Fruit fly (Drosophila melanogaster) whole organism, embryonic: ENCODE measurements around the gene CG5068.

Source experiments
- C15 ChIP-seq: fragments of 200-800 bp; sonication (Bioruptor generic); IDR thresholded peaks from 3 replicates; pipeline ENCODE4 v1.3.6; 2022; ENCODE audit warnings: missing biosample characterization, missing genetic modification characterization
- CG10147 ChIP-seq: fragments of 200-800 bp; sonication (Bioruptor generic); optimal IDR thresholded peaks from 2 replicates; lab custom pipeline; 2019; ENCODE audit warnings: missing biosample characterization, mild to moderate bottlenecking, missing genetic modification characterization, moderate library complexity
- CG11456 ChIP-seq: fragments of 200-800 bp; sonication (Bioruptor generic); IDR thresholded peaks from 3 replicates; pipeline ENCODE4 v1.3.6; 2022; ENCODE audit warnings: missing biosample characterization, missing genetic modification characterization
- CG12104 ChIP-seq: fragments of 200-800 bp; sonication (Bioruptor generic); optimal IDR thresholded peaks from 3 replicates; lab custom pipeline; 2016; ENCODE audit warnings: missing biosample characterization, missing genetic modification characterization
- CG12155 ChIP-seq: fragments of 200-800 bp; sonication (Bioruptor generic); optimal IDR thresholded peaks from 3 replicates; lab custom pipeline; 2016; ENCODE audit warnings: missing biosample characterization, missing genetic modification characterization
- CG12659 ChIP-seq: fragments of 200-800 bp; sonication (Bioruptor generic); optimal IDR thresholded peaks from 3 replicates; lab custom pipeline; 2017; ENCODE audit warnings: mild to moderate bottlenecking, missing biosample characterization, missing genetic modification reagents, missing genetic modification characterization
- CG13775 ChIP-seq: fragments of 200-800 bp; sonication (Bioruptor generic); optimal IDR thresholded peaks from 3 replicates; lab custom pipeline; 2017; ENCODE audit warnings: missing biosample characterization, mild to moderate bottlenecking, missing genetic modification characterization
- CG14441 ChIP-seq: fragments of 200-800 bp; sonication (Bioruptor generic); IDR thresholded peaks from 2 replicates; pipeline ENCODE4 v1.3.6; 2022; ENCODE audit warnings: missing biosample characterization, missing genetic modification characterization
- CG15696 ChIP-seq: fragments of 200-800 bp; sonication (Bioruptor generic); optimal IDR thresholded peaks from 2 replicates; lab custom pipeline; 2019; ENCODE audit warnings: missing biosample characterization, mild to moderate bottlenecking, missing genetic modification characterization, moderate library complexity
- CG2712 ChIP-seq: fragments of 200-800 bp; optimal IDR thresholded peaks from 3 replicates; lab custom pipeline; 2019; ENCODE audit warnings: missing biosample characterization, mild to moderate bottlenecking, missing genetic modification characterization, moderate library complexity
- CG33557 ChIP-seq: fragments of 200-800 bp; sonication (Bioruptor generic); optimal IDR thresholded peaks from 2 replicates; lab custom pipeline; 2019; ENCODE audit warnings: missing biosample characterization, mild to moderate bottlenecking, missing genetic modification characterization, moderate library complexity
- CG3726 ChIP-seq: fragments of 200-800 bp; sonication (Bioruptor generic); IDR thresholded peaks from 3 replicates; pipeline ENCODE4, ENCODE4 v1.3.6; 2022; ENCODE audit warnings: missing biosample characterization, missing genetic modification characterization
- CG43689 ChIP-seq: fragments of 200-800 bp; sonication (Bioruptor generic); IDR thresholded peaks from 2 replicates; pipeline ENCODE4 v1.3.6; 2022; ENCODE audit warnings: missing biosample characterization, missing genetic modification characterization
- CG6272 ChIP-seq: fragments of 200-800 bp; sonication (Bioruptor generic); IDR thresholded peaks from 2 replicates; pipeline ENCODE4 v1.3.6; 2022; ENCODE audit warnings: missing biosample characterization, missing genetic modification characterization
- CG6683 ChIP-seq: fragments of 200-800 bp; sonication (Bioruptor generic); optimal IDR thresholded peaks from 2 replicates; lab custom pipeline; 2017; ENCODE audit warnings: missing biosample characterization, mild to moderate bottlenecking, missing genetic modification characterization, missing genetic modification reagents
- CG7271 ChIP-seq: fragments of 200-800 bp; sonication (Bioruptor generic); optimal IDR thresholded peaks from 2 replicates; lab custom pipeline; 2018; ENCODE audit warnings: missing biosample characterization, mild to moderate bottlenecking, missing genetic modification characterization, moderate library complexity
- CG9215 ChIP-seq: fragments of 200-800 bp; sonication (Bioruptor generic); IDR thresholded peaks from 2 replicates; pipeline ENCODE4 v1.3.6; 2022; ENCODE audit warnings: missing biosample characterization, missing genetic modification characterization
- CG9609 ChIP-seq: fragments of 200-800 bp; sonication (Bioruptor generic); optimal IDR thresholded peaks from 3 replicates; lab custom pipeline; 2016; ENCODE audit warnings: missing biosample characterization, missing genetic modification characterization
- CG9727 ChIP-seq: fragments of 200-800 bp; sonication (Bioruptor generic); optimal IDR thresholded peaks from 3 replicates; lab custom pipeline; 2017; ENCODE audit warnings: missing biosample characterization, mild to moderate bottlenecking, missing genetic modification characterization
- Camta ChIP-seq: fragments of 200-800 bp; sonication (Bioruptor generic); optimal IDR thresholded peaks from 2 replicates; lab custom pipeline; 2016; ENCODE audit warnings: missing biosample characterization, missing genetic modification characterization
- Dip3 ChIP-seq: fragments of 200-800 bp; sonication (Bioruptor generic); optimal IDR thresholded peaks from 3 replicates; lab custom pipeline; 2016; ENCODE audit warnings: missing biosample characterization, missing genetic modification characterization
- Elba2 ChIP-seq: fragments of 200-800 bp; sonication (Bioruptor generic); optimal IDR thresholded peaks from 3 replicates; lab custom pipeline; 2016; ENCODE audit warnings: missing biosample characterization, missing genetic modification characterization
- Fer1 ChIP-seq: fragments of 200-800 bp; sonication (Bioruptor generic); optimal IDR thresholded peaks from 2 replicates; lab custom pipeline; 2017; ENCODE audit warnings: missing biosample characterization, mild to moderate bottlenecking, missing genetic modification characterization
- Fer3 ChIP-seq: fragments of 200-800 bp; sonication (Bioruptor generic); optimal IDR thresholded peaks from 2 replicates; lab custom pipeline; 2018; ENCODE audit warnings: missing biosample characterization, mild to moderate bottlenecking, missing genetic modification characterization, moderate library complexity
- Gsc ChIP-seq: fragments of 200-800 bp; sonication (Bioruptor generic); IDR thresholded peaks from 2 replicates; pipeline ENCODE4 v1.3.6; 2022; ENCODE audit warnings: missing biosample characterization, missing genetic modification characterization
- H2.0 ChIP-seq: fragments of 200-800 bp; sonication (Bioruptor generic); IDR thresholded peaks from 2 replicates; pipeline ENCODE4 v1.3.6; 2022; ENCODE audit warnings: missing biosample characterization, missing genetic modification characterization
- HLH54F ChIP-seq: fragments of 200-800 bp; sonication (Bioruptor generic); optimal IDR thresholded peaks from 3 replicates; lab custom pipeline; 2016; ENCODE audit warnings: missing biosample characterization, missing genetic modification characterization
- HmgZ ChIP-seq: fragments of 200-800 bp; sonication (Bioruptor generic); optimal IDR thresholded peaks from 2 replicates; lab custom pipeline; 2018; ENCODE audit warnings: missing biosample characterization, mild to moderate bottlenecking, missing genetic modification characterization
- MESR4 ChIP-seq: fragments of 200-800 bp; sonication (Bioruptor generic); optimal IDR thresholded peaks from 2 replicates; lab custom pipeline; 2018; ENCODE audit warnings: missing biosample characterization, mild to moderate bottlenecking, missing genetic modification characterization, moderate library complexity
- NC2α ChIP-seq: fragments of 200-800 bp; sonication (Bioruptor generic); optimal IDR thresholded peaks from 2 replicates; lab custom pipeline; 2016; ENCODE audit warnings: missing biosample characterization, missing genetic modification characterization
- NC2β ChIP-seq: fragments of 200-800 bp; sonication (Bioruptor generic); optimal IDR thresholded peaks from 2 replicates; lab custom pipeline; 2016; ENCODE audit warnings: missing biosample characterization, missing genetic modification characterization
- NfI ChIP-seq: fragments of 200-800 bp; sonication (Bioruptor generic); optimal IDR thresholded peaks from 3 replicates; lab custom pipeline; 2018; ENCODE audit warnings: missing biosample characterization, mild to moderate bottlenecking, missing genetic modification characterization, moderate library complexity
- Side ChIP-seq: fragments of 200-800 bp; sonication (Bioruptor generic); optimal IDR thresholded peaks from 2 replicates; lab custom pipeline; 2016; ENCODE audit warnings: missing biosample characterization, missing genetic modification characterization
- al ChIP-seq: fragments of 200-800 bp; sonication (Bioruptor generic); IDR thresholded peaks from 2 replicates; pipeline ENCODE4 v1.3.6; 2022; ENCODE audit warnings: missing biosample characterization, missing genetic modification characterization
- fd96Cb ChIP-seq: fragments of 200-800 bp; sonication (Bioruptor generic); optimal IDR thresholded peaks from 2 replicates; lab custom pipeline; 2018; ENCODE audit warnings: missing biosample characterization, mild to moderate bottlenecking, missing genetic modification characterization, moderate library complexity
- gce ChIP-seq: fragments of 200-800 bp; sonication (Bioruptor generic); IDR thresholded peaks from 3 replicates; pipeline ENCODE4 v1.3.6; 2022; ENCODE audit warnings: missing biosample characterization, missing genetic modification characterization
- hkb ChIP-seq, 2 experiments: fragments of 200-800 bp in 1 of 2; fragments of >200 bp in 1 of 2; sonication (Bioruptor generic) in 1 of 2; IDR thresholded peaks in 1 of 2; optimal IDR thresholded peaks in 1 of 2; 2 replicates each; pipeline versions ENCODE4 v1.3.6 to Lab custom; 2017 to 2022; ENCODE audit warnings: missing biosample characterization in 1 of 2, missing genetic modification characterization in 1 of 2
- klu ChIP-seq: fragments of 200-800 bp; sonication (Bioruptor generic); IDR thresholded peaks from 2 replicates; pipeline ENCODE4 v1.3.6; 2022; ENCODE audit warnings: missing biosample characterization, missing genetic modification characterization
- kni ChIP-seq: fragments of 200-800 bp; sonication (Bioruptor generic); optimal IDR thresholded peaks from 3 replicates; lab custom pipeline; 2017; ENCODE audit warnings: mild to moderate bottlenecking, missing biosample characterization, missing genetic modification reagents, missing genetic modification characterization
- lilli ChIP-seq: fragments of 200-800 bp; sonication (Bioruptor generic); optimal IDR thresholded peaks from 3 replicates; lab custom pipeline; 2016; ENCODE audit warnings: missing biosample characterization, missing genetic modification characterization
- lov ChIP-seq, 2 experiments: fragments of 200-800 bp in 1 of 2; fragments of >200 bp in 1 of 2; sonication (Bioruptor generic) in 1 of 2; IDR thresholded peaks in 1 of 2; optimal IDR thresholded peaks in 1 of 2; 2 replicates in 1 of 2; 3 replicates in 1 of 2; pipeline versions ENCODE4 v1.3.6 to Lab custom; 2017 to 2022; ENCODE audit warnings: missing biosample characterization in 1 of 2, missing genetic modification characterization in 1 of 2
- mam ChIP-seq: fragments of 200-800 bp; sonication (Bioruptor generic); optimal IDR thresholded peaks from 3 replicates; lab custom pipeline; 2016; ENCODE audit warnings: missing biosample characterization, missing genetic modification characterization
- nerfin-2 ChIP-seq: fragments of 200-800 bp; sonication (Bioruptor generic); IDR thresholded peaks from 2 replicates; pipeline ENCODE4 v1.3.6; 2022; ENCODE audit warnings: missing biosample characterization, missing genetic modification characterization; ENCODE audit not compliant: partially characterized antibody
- onecut ChIP-seq: fragments of 200-800 bp; sonication (Bioruptor generic); IDR thresholded peaks from 2 replicates; pipeline ENCODE4 v1.3.6; 2022; ENCODE audit warnings: missing biosample characterization, missing genetic modification characterization
- ro ChIP-seq: fragments of 200-800 bp; sonication (Bioruptor generic); IDR thresholded peaks from 2 replicates; pipeline ENCODE4 v1.3.6; 2022; ENCODE audit warnings: missing biosample characterization, missing genetic modification characterization
- sc ChIP-seq, 3 experiments: fragments of >200 bp in 2 of 3; fragments of 200-800 bp in 1 of 3; sonication (Bioruptor generic) in 1 of 3; optimal IDR thresholded peaks; 2 replicates in 2 of 3; 3 replicates in 1 of 3; lab custom pipeline; 2017; ENCODE audit warnings: mild to moderate bottlenecking in 1 of 3, missing biosample characterization in 1 of 3, missing genetic modification characterization in 1 of 3, missing genetic modification reagents in 1 of 3
- sqz ChIP-seq: fragments of 200-800 bp; sonication (Bioruptor generic); optimal IDR thresholded peaks from 3 replicates; lab custom pipeline; 2018; ENCODE audit warnings: missing biosample characterization, mild to moderate bottlenecking, missing genetic modification characterization
- unpg ChIP-seq: fragments of 200-800 bp; sonication (Bioruptor generic); optimal IDR thresholded peaks from 3 replicates; lab custom pipeline; 2018; ENCODE audit warnings: missing biosample characterization, mild to moderate bottlenecking, missing genetic modification characterization, moderate library complexity
- zf30C ChIP-seq: fragments of 200-800 bp; sonication (Bioruptor generic); optimal IDR thresholded peaks from 3 replicates; lab custom pipeline; 2018; ENCODE audit warnings: missing biosample characterization, mild to moderate bottlenecking, missing genetic modification characterization

Gene CG5068

DNA sequence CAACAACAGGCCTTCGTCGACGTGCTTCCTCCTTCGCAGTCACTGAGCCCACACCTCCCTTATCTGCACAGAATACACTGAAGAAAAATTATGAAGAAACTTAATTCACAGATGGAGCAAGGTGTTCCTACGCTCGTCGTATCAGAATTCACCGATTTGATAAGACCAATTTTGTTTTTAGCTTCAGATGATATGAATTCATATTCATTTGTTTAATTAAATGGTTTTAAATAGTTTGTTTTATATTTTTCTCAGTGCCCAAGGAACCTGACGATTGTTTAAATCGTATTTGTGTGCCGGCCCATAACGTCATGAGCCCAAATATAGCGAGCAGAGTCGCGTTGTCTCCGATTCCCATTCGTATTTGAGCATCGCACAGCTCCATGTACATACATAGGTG is 37.1 kb downstream of the CG5068 start (continued):
- TF ChIP-seq Elba2 (peak; percentile 71), CG12155 (peak; percentile 67), hkb (optimal IDR thresholded peaks at IDR 0.05; lab: Kevin White, UChicago) (no peak), hkb (GFP tag; IDR thresholded peaks at IDR 0.05; lab: Robert Waterston, UW) (peak; percentile 64), H2.0 (GFP tag; lab: Robert Waterston, UW) (peak; percentile 49), HmgZ (tag; lab: Kevin White, UChicago) (no peak), al (GFP tag; lab: Robert Waterston, UW) (0 out of 2 replicates have a peak, but pooled peaks have one; percentile 20), NC2α (GFP tag; lab: Kevin White, UChicago) (peak; percentile 60), lilli (GFP tag; lab: Kevin White, UChicago) (peak; percentile 73), nerfin-2 (GFP tag; lab: Robert Waterston, UW) (no peak), CG9727 (GFP tag; lab: Kevin White, UChicago) (peak; percentile 92), Gsc (GFP tag; lab: Robert Waterston, UW) (peak; percentile 19; the same call in 1 of the 2 replicates), CG10147 (GFP tag; lab: Kevin White, UChicago) (peak; percentile 32), Dip3 (GFP tag; lab: Kevin White, UChicago) (peak; percentile 29), fd96Cb (tag; lab: Kevin White, UChicago) (peak; percentile 57), CG43689 (GFP tag; lab: Robert Waterston, UW) (no peak), onecut (GFP tag; lab: Robert Waterston, UW) (peak; percentile 57), Side (GFP tag; lab: Kevin White, UChicago) (peak; percentile 64), sqz (GFP tag; lab: Kevin White, UChicago) (peak; percentile 11), ro (peak; percentile 37; the same call in 1 of the 2 replicates), CG6272 (GFP tag; lab: Robert Waterston, UW) (no peak), NfI (GFP tag; lab: Kevin White, UChicago) (peak; percentile 39), CG3726 (GFP tag; lab: Robert Waterston, UW) (no peak), zf30C (peak; percentile 90), CG13775 (GFP tag; lab: Kevin White, UChicago) (peak; percentile 77), HLH54F (peak; percentile 45), CG11456 (GFP tag; lab: Robert Waterston, UW) (0 out of 3 replicates have a peak, but pooled peaks have one; percentile 37), CG12104 (GFP tag; lab: Kevin White, UChicago) (peak; percentile 35), unpg (peak; percentile 58), Fer3 (tag; lab: Kevin White, UChicago) (peak; percentile 15), CG9609 (GFP tag; lab: Kevin White, UChicago) (peak; percentile 58), CG15696 (tag; lab: Kevin White, UChicago) (peak; percentile 94), CG7271 (tag; lab: Kevin White, UChicago) (peak; percentile 74), CG9215 (GFP tag; lab: Robert Waterston, UW) (peak; percentile 27; the same call in 1 of the 2 replicates), CG33557 (GFP tag; lab: Kevin White, UChicago) (peak; percentile 74), klu (GFP tag; lab: Robert Waterston, UW) (peak; percentile 33; the same call in 1 of the 2 replicates), sc (optimal IDR thresholded peaks at IDR 0.05; lab: Kevin White, UChicago) (no peak), sc (GFP tag; optimal IDR thresholded peaks at IDR 0.05; lab: Kevin White, UChicago) (peak; percentile 21), CG6683 (GFP tag; lab: Kevin White, UChicago) (no peak), lov (optimal IDR thresholded peaks at IDR 0.05; lab: Kevin White, UChicago) (no peak), lov (GFP tag; IDR thresholded peaks at IDR 0.05; lab: Robert Waterston, UW) (peak; percentile 62; the same call in 1 of the 3 replicates), kni (GFP tag; lab: Kevin White, UChicago) (no peak), Camta (peak; percentile 65), CG2712 (tag; lab: Kevin White, UChicago) (peak; percentile 85), NC2β (peak; percentile 71), C15 (GFP tag; lab: Robert Waterston, UW) (0 out of 3 replicates have a peak, but pooled peaks have one; percentile 18), gce (GFP tag; lab: Robert Waterston, UW) (no peak), mam (GFP tag; lab: Kevin White, UChicago) (peak; percentile 38), CG12659 (GFP tag; lab: Kevin White, UChicago) (peak; percentile 35), CG14441 (GFP tag; lab: Robert Waterston, UW) (peak; percentile 28; the same call in 1 of the 2 replicates), MESR4 (peak; percentile 7), Fer1 (no peak)
